Fruit fly (Drosophila melanogaster) whole organism, adult: ENCODE results near the gene CG10993.

Source experiments
- CG11617 ChIP-seq: fragments of 200-800 bp; sonication (Bioruptor generic); optimal IDR thresholded peaks from 2 replicates; lab custom pipeline; 2017; ENCODE audit warnings: mild to moderate bottlenecking, missing biosample characterization, missing genetic modification reagents, missing genetic modification characterization
- CG12768 ChIP-seq: fragments of 200-800 bp; sonication (Bioruptor generic); optimal IDR thresholded peaks from 2 replicates; lab custom pipeline; 2017; ENCODE audit warnings: missing biosample characterization, missing genetic modification characterization, mild to moderate bottlenecking, moderate library complexity, missing genetic modification reagents

- TF ChIP-seq CG12768 (no peak), CG11617 (GFP tag; lab: Kevin White, UChicago) (no peak)
These were observed 37.7 kb downstream of the CG10993 start for dm6 chrX:13753101-13753758.
